Worm (Caenorhabditis elegans): ENCODE data around the gene srg-46.

DNA sequence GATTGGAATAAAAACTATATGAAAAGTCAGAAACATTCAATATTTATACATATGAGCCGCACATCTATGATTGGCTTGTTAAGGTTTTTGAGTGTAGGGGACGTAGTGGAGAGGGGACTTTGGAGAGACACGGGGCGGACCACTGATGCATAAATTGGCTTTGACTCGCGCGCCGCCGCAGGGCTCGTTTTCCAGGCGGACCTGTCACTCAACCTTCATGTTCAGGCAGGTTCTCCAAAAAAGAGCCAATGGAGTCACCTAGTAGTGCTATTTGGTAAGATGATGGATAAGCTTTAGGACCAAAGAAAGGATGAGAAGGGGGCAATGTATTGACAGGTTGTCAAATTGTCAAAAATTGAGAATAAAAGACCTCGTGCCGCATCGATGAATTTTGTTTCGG is 31.5 kb downstream of the srg-46 start:
- no peak for TF ChIP-seq lin-39 (tag; optimal IDR thresholded peaks at IDR 0.05)
- TF ChIP-seq ceh-82 (tag; optimal IDR thresholded peaks at IDR 0.05) = no peak
- no peak for TF ChIP-seq nhr-77 (tag; optimal IDR thresholded peaks at IDR 0.05)
